Fruit fly (Drosophila melanogaster): Measurements from ENCODE around the gene Alp12.
A peak's percentile ranks its signal among the peaks of the same experiment; 100 is the strongest.

Gene Alp12

dm6 chr2L:19398317-19399234 lies 25.3 kb upstream of the Alp12 start, which contains the start of gene CG17544 (continued):
- TF ChIP-seq ato (GFP tag; IDR thresholded peaks at IDR 0.05; ENCODE audit: partially characterized antibody): no peak
- peak; percentile 92 for TF ChIP-seq chinmo (GFP tag; IDR thresholded peaks at IDR 0.05; ENCODE audit: partially characterized antibody)
- TF ChIP-seq CG1233 (GFP tag; optimal IDR thresholded peaks at IDR 0.05): peak; percentile 89
- peak; percentile 77 for TF ChIP-seq fd96Cb (tag; optimal IDR thresholded peaks at IDR 0.05)
- TF ChIP-seq p53 (GFP tag; optimal IDR thresholded peaks at IDR 0.05): no peak
- peak; percentile 48; the same call in 2 of the 3 replicates for TF ChIP-seq CG34224 (GFP tag; IDR thresholded peaks at IDR 0.05; ENCODE audit: partially characterized antibody)
- TF ChIP-seq chn (GFP tag; optimal IDR thresholded peaks at IDR 0.05): no peak
- TF ChIP-seq pho (GFP tag; optimal IDR thresholded peaks at IDR 0.05): peak; percentile 26
- TF ChIP-seq dpn (GFP tag; optimal IDR thresholded peaks at IDR 0.05): peak; percentile 33 to 73
- no peak for TF ChIP-seq Dip3 (GFP tag; optimal IDR thresholded peaks at IDR 0.05)
- peak; percentile 83 for TF ChIP-seq CG12769 (tag; optimal IDR thresholded peaks at IDR 0.05)
- peak; percentile 32 for TF ChIP-seq MTF-1 (GFP tag; optimal IDR thresholded peaks at IDR 0.05; ENCODE audit: borderline replicate concordance)
- no peak for TF ChIP-seq Mes4 (GFP tag; optimal IDR thresholded peaks at IDR 0.05)
- TF ChIP-seq CG12391 (tag; optimal IDR thresholded peaks at IDR 0.05): peak; percentile 80
- peak; percentile 37; the same call in 1 of the 2 replicates for TF ChIP-seq CG32772 (GFP tag; IDR thresholded peaks at IDR 0.05)
- TF ChIP-seq CG12236 (GFP tag; optimal IDR thresholded peaks at IDR 0.05): no peak
- peak; percentile 30; the same call in 1 of the 3 replicates for TF ChIP-seq otp (GFP tag; IDR thresholded peaks at IDR 0.05)
- peak; percentile 46; the same call in 1 of the 2 replicates for TF ChIP-seq Bgb (GFP tag; IDR thresholded peaks at IDR 0.05; ENCODE audit: partially characterized antibody)
- 0 out of 3 replicates have a peak, but pooled peaks have one; percentile 64 for TF ChIP-seq CG11695 (GFP tag; IDR thresholded peaks at IDR 0.05)
- peak; percentile 74 for TF ChIP-seq CG9817 (tag; optimal IDR thresholded peaks at IDR 0.05)
- no peak for TF ChIP-seq CG11398 (GFP tag; optimal IDR thresholded peaks at IDR 0.05)
- TF ChIP-seq zen2 (GFP tag; IDR thresholded peaks at IDR 0.05; ENCODE audit: partially characterized antibody): no peak
- no peak for TF ChIP-seq Elba2 (GFP tag; optimal IDR thresholded peaks at IDR 0.05)
- TF ChIP-seq slp2 (GFP tag; optimal IDR thresholded peaks at IDR 0.05): peak; percentile 42
- peak; percentile 73 for TF ChIP-seq CG6854 (GFP tag; optimal IDR thresholded peaks at IDR 0.05)
- TF ChIP-seq bcd (GFP tag; optimal IDR thresholded peaks at IDR 0.05): peak; percentile 80
- peak; percentile 29 for TF ChIP-seq lbe (GFP tag; optimal IDR thresholded peaks at IDR 0.05)
- TF ChIP-seq Max (GFP tag; optimal IDR thresholded peaks at IDR 0.05): no peak
- no peak for TF ChIP-seq Scr (GFP tag; IDR thresholded peaks at IDR 0.05; ENCODE audit: partially characterized antibody)
- no peak for TF ChIP-seq Hmx (GFP tag; optimal IDR thresholded peaks at IDR 0.05)
- TF ChIP-seq Meics (GFP tag; optimal IDR thresholded peaks at IDR 0.05): peak; percentile 88
- TF ChIP-seq Sox100B (GFP tag; optimal IDR thresholded peaks at IDR 0.05): peak; percentile 88
- peak; percentile 62 for TF ChIP-seq sr (GFP tag; IDR thresholded peaks at IDR 0.05)
- peak; percentile 70 for TF ChIP-seq nau (GFP tag; optimal IDR thresholded peaks at IDR 0.05)
- TF ChIP-seq eve (GFP tag; optimal IDR thresholded peaks at IDR 0.05): peak in 1 of 2 experiments; percentile 10
- TF ChIP-seq CG6654 (GFP tag; optimal IDR thresholded peaks at IDR 0.05): peak; percentile 66
- TF ChIP-seq CG3847 (GFP tag; IDR thresholded peaks at IDR 0.05): peak; percentile 56; the same call in 1 of the 2 replicates
- 0 out of 2 replicates have a peak, but pooled peaks have one; percentile 30 for TF ChIP-seq E2f1 (GFP tag; IDR thresholded peaks at IDR 0.05)
- no peak; the same call in 2 of the 3 replicates for TF ChIP-seq CG14050 (GFP tag; IDR thresholded peaks at IDR 0.05)
- TF ChIP-seq CG31388 (GFP tag; optimal IDR thresholded peaks at IDR 0.05): peak; percentile 6
- TF ChIP-seq unc-4 (GFP tag; IDR thresholded peaks at IDR 0.05; ENCODE audit: partially characterized antibody): peak; percentile 48
- TF ChIP-seq CG1832 (GFP tag; optimal IDR thresholded peaks at IDR 0.05): peak; percentile 87
- TF ChIP-seq aop (GFP tag; IDR thresholded peaks at IDR 0.05): 0 out of 2 replicates have a peak, but pooled peaks have one; percentile 24
- TF ChIP-seq Side (GFP tag; optimal IDR thresholded peaks at IDR 0.05): peak; percentile 23
- TF ChIP-seq Kr (GFP tag; optimal IDR thresholded peaks at IDR 0.05): no peak
- peak; percentile 76 for TF ChIP-seq CG32532 (GFP tag; IDR thresholded peaks at IDR 0.05)
- TF ChIP-seq CG2116 (GFP tag; optimal IDR thresholded peaks at IDR 0.05): peak; percentile 21

All from whole organism, embryonic.